Worm (Caenorhabditis elegans): ENCODE data around the gene ets-8.

ce11 chrIV:1155206-1155605, 5.1 kb downstream of the ets-8 start:
- TF ChIP-seq gmeb-2 (tag; optimal IDR thresholded peaks at IDR 0.05) (no peak), pha-2 (tag; optimal IDR thresholded peaks at IDR 0.05) (no peak), C08G9.2 (tag; optimal IDR thresholded peaks at IDR 0.05) (no peak), T23F11.4 (GFP tag; optimal IDR thresholded peaks at IDR 0.05) (no peak), pat-9 (tag; optimal IDR thresholded peaks at IDR 0.05) (no peak), ceh-22 (tag; optimal IDR thresholded peaks at IDR 0.05) (no peak), nhr-11 (tag; optimal IDR thresholded peaks at IDR 0.05) (no peak), ama-1 (optimal IDR thresholded peaks at IDR 0.05) (no peak), unc-86 (tag; optimal IDR thresholded peaks at IDR 0.05) (no peak), dve-1 (tag; optimal IDR thresholded peaks at IDR 0.05) (no peak), ztf-16 (tag; optimal IDR thresholded peaks at IDR 0.05) (no peak), pros-1 (tag; optimal IDR thresholded peaks at IDR 0.05) (no peak)

Data from whole organism, late embryonic.